Worm (Caenorhabditis elegans): ENCODE results near the gene Y43F8B.17.

The Y43F8B.17 gene

DNA sequence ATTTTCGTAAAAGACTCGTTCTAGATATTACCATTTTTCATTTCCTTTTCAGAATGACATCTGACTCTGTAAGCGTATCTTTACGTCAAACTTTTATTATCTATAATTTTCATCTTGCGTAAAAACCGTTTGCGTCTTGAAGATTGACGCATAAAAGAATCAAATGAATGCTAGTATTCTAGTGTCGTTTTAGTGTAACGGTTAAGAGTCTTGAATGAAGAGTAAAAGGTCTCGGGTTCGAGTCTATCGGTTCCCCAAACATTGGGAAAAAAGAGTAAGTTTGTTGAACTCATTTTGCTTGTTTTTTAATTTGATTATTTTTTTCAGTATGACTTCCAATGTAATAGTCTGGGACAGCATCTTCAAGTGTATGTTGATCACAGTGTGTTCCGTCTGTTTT lies at the start of gene Y43F8B.17:
Gene Y43F8B.17 (plus strand): TSS at position 215 of the 400 bp plus-strand sequence.
- TF ChIP-seq hmg-4 (GFP tag; optimal IDR thresholded peaks at IDR 0.05) (no peak), hmbx-1 (tag; optimal IDR thresholded peaks at IDR 0.05) (no peak), aly-1 (tag; optimal IDR thresholded peaks at IDR 0.05) (no peak), tbx-11 (GFP tag; IDR thresholded peaks at IDR 0.05) (no peak), scrt-1 (GFP tag; IDR thresholded peaks at IDR 0.05) (no peak), ceh-13 (GFP tag; optimal IDR thresholded peaks at IDR 0.05) (no peak), tra-4 (tag; optimal IDR thresholded peaks at IDR 0.05) (no peak), flt-1 (GFP tag; IDR thresholded peaks at IDR 0.05) (no peak), sea-1 (GFP tag; conservative IDR thresholded peaks at IDR 0.05) (no peak), tbx-37 (GFP tag; conservative IDR thresholded peaks at IDR 0.05) (no peak), ets-7 (tag; optimal IDR thresholded peaks at IDR 0.05) (no peak), ceh-36 (tag; optimal IDR thresholded peaks at IDR 0.05) (no peak), pes-1 (GFP tag; IDR thresholded peaks at IDR 0.05) (no peak), ama-1 (optimal IDR thresholded peaks at IDR 0.05) (no peak)

- TF ChIP-seq ets-7 (tag; optimal IDR thresholded peaks at IDR 0.05), result no peak
Measured at ce11 chrV:19436307-19436706, 48.2 kb upstream of the Y43F8B.17 start, which contains the start of gene C25F9.14. C25F9.14 (plus strand) TSS chrV:19436484.

DNA sequence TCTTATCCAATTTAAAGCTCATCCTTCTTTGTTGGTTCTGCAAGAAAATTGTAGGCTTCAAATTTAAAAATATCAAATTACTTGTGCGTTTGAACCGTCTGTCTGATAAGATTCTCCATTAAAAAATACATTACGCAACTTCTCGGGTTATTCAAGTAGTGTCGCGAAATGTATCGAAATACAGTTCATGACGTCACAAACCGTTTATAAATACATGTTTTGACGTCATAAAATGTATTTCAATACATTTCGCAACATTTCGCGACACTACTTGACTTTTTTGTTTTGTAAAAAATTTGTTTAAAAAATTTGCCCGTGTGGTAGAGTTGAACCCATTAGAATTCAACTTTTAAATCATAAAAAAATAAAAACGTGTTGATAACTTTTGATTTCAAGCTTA lies 40.9 kb upstream of the Y43F8B.17 start:
- TF ChIP-seq ceh-13 (GFP tag; optimal IDR thresholded peaks at IDR 0.05) (no peak), tbx-37 (GFP tag; conservative IDR thresholded peaks at IDR 0.05) (no peak), tra-4 (tag; optimal IDR thresholded peaks at IDR 0.05) (no peak), B0310.2 (tag; optimal IDR thresholded peaks at IDR 0.05) (no peak), aly-1 (tag; optimal IDR thresholded peaks at IDR 0.05) (no peak), sea-1 (GFP tag; conservative IDR thresholded peaks at IDR 0.05) (no peak), hmg-4 (GFP tag; optimal IDR thresholded peaks at IDR 0.05) (no peak), hmbx-1 (tag; optimal IDR thresholded peaks at IDR 0.05) (no peak), ceh-36 (tag; optimal IDR thresholded peaks at IDR 0.05) (no peak), tbx-11 (GFP tag; IDR thresholded peaks at IDR 0.05) (no peak), hnd-1 (tag; optimal IDR thresholded peaks at IDR 0.05) (no peak), ama-1 (optimal IDR thresholded peaks at IDR 0.05) (no peak), F13C5.2 (tag; optimal IDR thresholded peaks at IDR 0.05) (no peak)

- TF ChIP-seq B0310.2 (tag; optimal IDR thresholded peaks at IDR 0.05) (no peak), ceh-13 (GFP tag; optimal IDR thresholded peaks at IDR 0.05) (no peak), tra-4 (tag; optimal IDR thresholded peaks at IDR 0.05) (no peak), hmg-4 (GFP tag; optimal IDR thresholded peaks at IDR 0.05) (no peak)
Measured at ce11 chrV:19445442-19445841, 39.1 kb upstream of the Y43F8B.17 start, which contains the start of gene M04C3.1. M04C3.1 (minus strand) TSS chrV:19445605.

DNA sequence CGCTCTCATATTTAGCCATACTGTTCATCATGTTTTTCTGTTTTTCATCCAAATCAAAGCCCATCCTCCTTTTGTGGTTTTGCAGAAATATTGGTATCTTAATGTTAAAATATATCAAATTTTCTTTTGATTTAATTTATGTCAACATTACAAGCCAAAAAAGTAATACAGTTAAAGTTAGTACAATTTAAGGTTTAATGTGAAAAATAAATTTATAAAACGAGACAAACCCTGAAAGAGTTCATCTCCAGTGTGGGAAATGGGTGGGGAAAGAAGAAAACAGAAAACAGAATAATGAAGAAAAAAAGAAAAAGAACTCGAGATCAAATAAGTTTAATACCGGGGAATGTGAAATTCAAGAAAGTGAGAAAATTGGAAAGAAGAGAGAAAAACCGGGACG lies 35.7 kb upstream of the Y43F8B.17 start, which contains the start of gene M04C3.2:
Gene M04C3.2 (minus strand): TSS at position 101 of the 400 bp plus-strand sequence.
- no peak for TF ChIP-seq flt-1 (GFP tag; IDR thresholded peaks at IDR 0.05)
- no peak for TF ChIP-seq tbx-37 (GFP tag; conservative IDR thresholded peaks at IDR 0.05)
- TF ChIP-seq hnd-1 (tag; optimal IDR thresholded peaks at IDR 0.05), result no peak
- TF ChIP-seq tra-4 (tag; optimal IDR thresholded peaks at IDR 0.05), result no peak
- no peak for TF ChIP-seq ama-1 (optimal IDR thresholded peaks at IDR 0.05)
- TF ChIP-seq hmbx-1 (tag; optimal IDR thresholded peaks at IDR 0.05), result no peak
- no peak for TF ChIP-seq pes-1 (GFP tag; IDR thresholded peaks at IDR 0.05)
- TF ChIP-seq hmg-4 (GFP tag; optimal IDR thresholded peaks at IDR 0.05), result no peak
- TF ChIP-seq scrt-1 (GFP tag; IDR thresholded peaks at IDR 0.05), result no peak
- no peak for TF ChIP-seq F13C5.2 (tag; optimal IDR thresholded peaks at IDR 0.05)
- no peak for TF ChIP-seq aly-1 (tag; optimal IDR thresholded peaks at IDR 0.05)
- no peak for TF ChIP-seq B0310.2 (tag; optimal IDR thresholded peaks at IDR 0.05)
- no peak for TF ChIP-seq ets-7 (tag; optimal IDR thresholded peaks at IDR 0.05)
- TF ChIP-seq tbx-11 (GFP tag; IDR thresholded peaks at IDR 0.05), result no peak
- no peak for TF ChIP-seq sea-1 (GFP tag; conservative IDR thresholded peaks at IDR 0.05)
- no peak for TF ChIP-seq ceh-36 (tag; optimal IDR thresholded peaks at IDR 0.05)
- no peak for TF ChIP-seq ceh-13 (GFP tag; optimal IDR thresholded peaks at IDR 0.05)

DNA sequence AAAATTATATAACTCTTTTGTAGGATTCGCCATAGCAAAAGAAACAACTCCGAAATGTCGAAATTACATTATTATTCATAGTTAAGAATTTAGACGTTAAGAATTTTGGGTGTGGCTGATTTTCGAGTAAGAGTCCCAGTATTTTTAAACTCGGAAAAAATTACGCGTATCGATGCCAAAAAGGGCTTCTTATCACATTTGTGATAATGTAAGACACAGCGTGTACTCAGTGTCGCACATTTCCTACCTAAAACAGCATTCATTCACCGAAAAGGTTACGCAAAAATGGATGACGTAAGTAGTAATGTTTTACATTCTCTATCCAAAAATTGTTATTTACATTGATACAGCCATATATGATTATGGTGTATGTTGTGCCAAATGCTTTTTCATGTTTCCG lies 35.0 kb upstream of the Y43F8B.17 start, which contains the start of gene M04C3.5:
Gene M04C3.5 (plus strand): TSS at position 190 of the 400 bp plus-strand sequence.
- TF ChIP-seq F13C5.2 (tag; optimal IDR thresholded peaks at IDR 0.05), result no peak
- TF ChIP-seq ets-7 (tag; optimal IDR thresholded peaks at IDR 0.05), result no peak
- TF ChIP-seq pes-1 (GFP tag; IDR thresholded peaks at IDR 0.05), result no peak
- TF ChIP-seq hnd-1 (tag; optimal IDR thresholded peaks at IDR 0.05), result no peak

DNA sequence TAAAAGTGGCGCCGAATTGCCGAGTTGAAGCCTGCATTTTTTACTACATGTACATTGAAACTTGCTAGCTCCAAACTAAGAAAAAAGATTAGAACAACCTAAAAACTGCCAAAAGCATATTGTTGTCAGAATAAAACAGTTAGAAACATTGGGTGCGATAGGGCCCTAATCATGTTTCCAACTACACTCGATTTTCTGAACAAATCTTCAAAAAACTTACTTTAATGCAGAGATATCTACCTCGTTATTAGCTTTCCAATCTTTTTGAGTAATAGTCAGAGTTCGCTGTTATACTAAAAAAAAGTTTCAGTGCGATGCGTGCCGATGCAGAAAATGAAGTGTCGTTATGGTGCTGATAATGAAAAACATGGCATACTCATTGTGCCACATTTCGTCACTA lies 28.9 kb upstream of the Y43F8B.17 start, which contains the start of the genes Y43F8B.13 and Y43F8B.14:
Gene Y43F8B.13 (plus strand): TSS at position 301 of the 400 bp plus-strand sequence.
Gene Y43F8B.14 (minus strand): TSS at position 322 of the 400 bp plus-strand sequence.
- TF ChIP-seq tra-4 (tag; optimal IDR thresholded peaks at IDR 0.05) (no peak), B0310.2 (tag; optimal IDR thresholded peaks at IDR 0.05) (no peak)

- no peak for TF ChIP-seq aly-1 (tag; optimal IDR thresholded peaks at IDR 0.05)
- no peak for TF ChIP-seq ceh-13 (GFP tag; optimal IDR thresholded peaks at IDR 0.05)
Measured at ce11 chrV:19457120-19457519, 27.4 kb upstream of the Y43F8B.17 start, which contains the start of gene Y43F8B.24. Y43F8B.24 (plus strand) TSS chrV:19457420.

DNA sequence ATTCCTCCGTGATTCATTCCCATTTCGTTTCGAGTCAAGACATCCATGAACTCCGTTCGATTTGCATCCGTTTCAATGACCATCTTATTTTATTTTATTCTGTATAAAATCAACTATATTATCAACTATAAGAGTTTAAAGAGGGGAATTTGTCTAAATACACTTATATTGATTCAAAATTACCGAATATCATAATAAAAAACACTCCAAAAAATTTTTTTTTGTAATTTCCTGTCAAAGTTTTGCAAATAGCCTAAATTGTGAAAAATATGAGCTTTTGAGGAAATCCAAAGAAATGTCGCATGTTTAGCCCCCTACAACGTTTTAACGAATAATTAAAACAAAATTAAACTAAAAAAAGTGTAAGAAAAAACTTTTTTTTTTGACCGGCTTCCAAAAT lies 22.5 kb upstream of the Y43F8B.17 start, which contains the start of gene Y43F8B.15:
Gene Y43F8B.15 (minus strand): TSS at position 101 of the 400 bp plus-strand sequence.
- TF ChIP-seq ets-7 (tag; optimal IDR thresholded peaks at IDR 0.05), result no peak
- TF ChIP-seq scrt-1 (GFP tag; IDR thresholded peaks at IDR 0.05), result no peak
- no peak for TF ChIP-seq pes-1 (GFP tag; IDR thresholded peaks at IDR 0.05)
- TF ChIP-seq tra-4 (tag; optimal IDR thresholded peaks at IDR 0.05), result no peak
- no peak for TF ChIP-seq tbx-37 (GFP tag; conservative IDR thresholded peaks at IDR 0.05)
- no peak for TF ChIP-seq hmg-4 (GFP tag; optimal IDR thresholded peaks at IDR 0.05)
- no peak for TF ChIP-seq flt-1 (GFP tag; IDR thresholded peaks at IDR 0.05)
- no peak for TF ChIP-seq hmbx-1 (tag; optimal IDR thresholded peaks at IDR 0.05)
- no peak for TF ChIP-seq ceh-13 (GFP tag; optimal IDR thresholded peaks at IDR 0.05)
- TF ChIP-seq hnd-1 (tag; optimal IDR thresholded peaks at IDR 0.05), result no peak
- TF ChIP-seq sea-1 (GFP tag; conservative IDR thresholded peaks at IDR 0.05), result no peak
- no peak for TF ChIP-seq aly-1 (tag; optimal IDR thresholded peaks at IDR 0.05)
- TF ChIP-seq B0310.2 (tag; optimal IDR thresholded peaks at IDR 0.05), result no peak
- no peak for TF ChIP-seq tbx-11 (GFP tag; IDR thresholded peaks at IDR 0.05)
- TF ChIP-seq F13C5.2 (tag; optimal IDR thresholded peaks at IDR 0.05), result no peak

All from whole organism, early embryonic.